Worm (Caenorhabditis elegans) whole organism, L1 larva: ENCODE data around the gene F08H9.4.

Source experiments
- C04F5.9 ChIP-seq: sonication (generic microtip); optimal IDR thresholded peaks from 2 replicates; lab custom pipeline; 2016; ENCODE audit warnings: missing genetic modification characterization, missing compliant biosample characterization
- nhr-84 ChIP-seq: sonication (generic microtip); optimal IDR thresholded peaks from 2 replicates; lab custom pipeline; 2017; ENCODE audit warnings: missing biosample characterization, missing genetic modification characterization
- xbp-1 ChIP-seq: sonication (generic microtip); optimal IDR thresholded peaks from 2 replicates; lab custom pipeline; 2016; ENCODE audit warnings: missing genetic modification characterization, missing compliant biosample characterization

DNA sequence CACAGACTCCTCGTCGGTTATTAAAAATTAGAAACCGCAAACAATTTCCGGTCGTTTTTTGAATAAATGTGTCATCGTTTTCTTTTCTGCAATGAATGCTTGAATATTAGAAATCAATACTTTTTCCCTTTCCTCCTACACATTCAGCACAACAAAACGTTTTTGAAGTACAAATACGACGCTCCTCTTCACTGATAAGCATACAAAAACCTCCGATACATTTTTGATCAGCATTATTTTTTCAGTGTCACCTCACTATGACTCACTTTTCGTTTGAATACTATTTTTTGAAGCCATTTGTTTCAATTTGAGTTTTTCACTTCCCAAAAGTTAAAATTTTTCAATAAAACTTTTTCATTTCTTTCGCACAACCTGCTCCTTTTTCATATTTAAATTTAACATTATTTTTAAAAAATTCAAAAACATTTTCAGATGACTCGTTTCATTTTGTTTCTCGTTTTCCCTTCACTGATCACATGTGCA, 18.5 kb upstream of the F08H9.4 start, which contains the start of gene R02D5.3:
- TF ChIP-seq nhr-84 (tag; lab: Kevin White, UChicago) (no peak), C04F5.9 (tag; lab: Kevin White, UChicago) (no peak), xbp-1 (tag; lab: Kevin White, UChicago) (no peak)
